Fruit fly (Drosophila melanogaster) whole organism, embryonic: ENCODE data around the gene CG8516.

ENCODE experiments used
- CG12104 ChIP-seq: fragments of 200-800 bp; sonication (Bioruptor generic); optimal IDR thresholded peaks from 3 replicates; lab custom pipeline; 2016; ENCODE audit warnings: missing biosample characterization, missing genetic modification characterization
- CG13123 ChIP-seq: fragments of 200-800 bp; sonication (Bioruptor generic); optimal IDR thresholded peaks from 2 replicates; lab custom pipeline; 2016; ENCODE audit warnings: missing biosample characterization, missing genetic modification characterization
- CG2712 ChIP-seq: fragments of 200-800 bp; optimal IDR thresholded peaks from 3 replicates; lab custom pipeline; 2019; ENCODE audit warnings: missing biosample characterization, mild to moderate bottlenecking, missing genetic modification characterization, moderate library complexity
- Hmr ChIP-seq: fragments of 200-800 bp; sonication (Bioruptor generic); optimal IDR thresholded peaks from 3 replicates; lab custom pipeline; 2017; ENCODE audit warnings: mild to moderate bottlenecking, missing biosample characterization, missing genetic modification reagents, missing genetic modification characterization
- Side ChIP-seq: fragments of 200-800 bp; sonication (Bioruptor generic); optimal IDR thresholded peaks from 2 replicates; lab custom pipeline; 2016; ENCODE audit warnings: missing biosample characterization, missing genetic modification characterization
- ap ChIP-seq: fragments of 200-800 bp; sonication (Bioruptor generic); IDR thresholded peaks from 2 replicates; pipeline ENCODE4 v1.3.6; 2022; ENCODE audit warnings: missing biosample characterization, missing genetic modification characterization
- cato ChIP-seq: fragments of 200-800 bp; sonication (Bioruptor generic); optimal IDR thresholded peaks from 2 replicates; lab custom pipeline; 2016; ENCODE audit warnings: missing biosample characterization, missing genetic modification characterization, borderline replicate concordance
- danr ChIP-seq: fragments of 200-800 bp; sonication (Bioruptor generic); IDR thresholded peaks from 2 replicates; pipeline ENCODE4 v1.3.6; 2022; ENCODE audit warnings: missing biosample characterization, missing genetic modification characterization
- esg ChIP-seq: fragments of 200-800 bp; sonication (Bioruptor generic); conservative IDR thresholded peaks from 2 replicates; pipeline ENCODE4 v1.3.6; 2022; ENCODE audit warnings: missing biosample characterization, missing genetic modification characterization
- eyg ChIP-seq: fragments of 200-800 bp; sonication (Bioruptor generic); optimal IDR thresholded peaks from 3 replicates; lab custom pipeline; 2016; ENCODE audit warnings: missing biosample characterization, missing genetic modification characterization
- ind ChIP-seq: fragments of 200-800 bp; sonication (Bioruptor generic); optimal IDR thresholded peaks from 3 replicates; lab custom pipeline; 2016; ENCODE audit warnings: missing biosample characterization, missing genetic modification characterization
- pan ChIP-seq, 4 experiments: fragments of >200 bp in 3 of 4; fragments of 200-800 bp in 1 of 4; sonication (Bioruptor generic) in 1 of 4; optimal IDR thresholded peaks in 3 of 4; IDR thresholded peaks in 1 of 4; 2 replicates each; pipeline versions ENCODE4 v1.3.6 to Lab custom; 2017 to 2022; ENCODE audit warnings: missing biosample characterization in 2 of 4, missing genetic modification characterization in 2 of 4, mixed read lengths in 1 of 4
- schlank ChIP-seq: fragments of 200-800 bp; sonication (Bioruptor generic); optimal IDR thresholded peaks from 2 replicates; lab custom pipeline; 2018; ENCODE audit warnings: missing biosample characterization, mild to moderate bottlenecking, missing genetic modification characterization

dm6 chr3R:9812447-9812846, 19.4 kb downstream of the CG8516 start, which contains the start of gene CG8534:
- TF ChIP-seq Side (GFP tag; lab: Kevin White, UChicago), result no peak
- TF ChIP-seq CG2712 (tag; lab: Kevin White, UChicago), result no peak
- TF ChIP-seq ap (GFP tag; lab: Robert Waterston, UW), result no peak
- TF ChIP-seq cato, result no peak
- no peak for TF ChIP-seq CG12104 (GFP tag; lab: Kevin White, UChicago)
- no peak for TF ChIP-seq pan (optimal IDR thresholded peaks at IDR 0.05; lab: Kevin White, UChicago)
- TF ChIP-seq pan (GFP tag; optimal IDR thresholded peaks at IDR 0.05 in 1 of 2, IDR thresholded peaks at IDR 0.05 in 1 of 2), result no peak
- no peak for TF ChIP-seq ind (GFP tag; lab: Kevin White, UChicago)
- no peak for TF ChIP-seq schlank (tag; lab: Kevin White, UChicago)
- no peak for TF ChIP-seq CG13123 (GFP tag; lab: Kevin White, UChicago)
- no peak for TF ChIP-seq esg (GFP tag; lab: Robert Waterston, UW)
- no peak for TF ChIP-seq eyg (GFP tag; lab: Kevin White, UChicago)
- TF ChIP-seq danr (GFP tag; lab: Robert Waterston, UW), result no peak
- TF ChIP-seq Hmr, result no peak
